Worm (Caenorhabditis elegans): ENCODE data around the gene bgnt-1.4.

Gene bgnt-1.4

DNA sequence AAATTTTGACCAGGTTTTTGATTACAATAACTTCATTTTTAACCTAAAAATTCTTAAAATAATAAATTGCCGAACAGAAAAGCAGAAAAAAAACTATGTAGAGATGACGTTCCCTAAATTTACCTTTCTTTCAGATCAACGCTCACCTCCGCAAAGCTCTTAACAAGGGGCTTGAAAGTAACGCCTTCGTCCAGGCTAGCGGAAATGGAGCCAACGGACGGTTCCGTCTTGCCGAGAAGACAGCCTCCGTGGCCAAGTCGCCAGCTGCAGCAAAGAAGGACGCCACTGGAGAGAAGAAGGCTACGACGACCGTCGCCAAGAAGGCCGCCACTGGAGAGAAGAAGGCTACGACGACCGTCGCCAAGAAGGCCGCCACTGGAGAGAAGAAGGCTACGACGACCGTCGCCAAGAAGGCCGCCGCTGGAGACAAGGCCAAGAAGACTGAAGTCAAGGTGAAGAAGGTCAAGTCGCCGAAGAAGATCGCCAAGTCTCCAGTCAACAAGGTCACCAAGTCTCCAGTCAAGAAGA is 6.0 kb upstream of the bgnt-1.4 start:
- TF ChIP-seq egl-43 (GFP tag; IDR thresholded peaks at IDR 0.05) (peak; percentile 8; the same call in 1 of the 2 replicates), set-16 (GFP tag; IDR thresholded peaks at IDR 0.05) (peak; percentile 91), lin-38 (GFP tag; IDR thresholded peaks at IDR 0.05) (0 out of 2 replicates have a peak, but pooled peaks have one; percentile 10), pha-4 (GFP tag; IDR thresholded peaks at IDR 0.05) (peak; percentile 16; the same call in 1 of the 2 replicates), pha-4 (tag; optimal IDR thresholded peaks at IDR 0.05) (no peak), mxl-2 (GFP tag; conservative IDR thresholded peaks at IDR 0.05) (no peak), dve-1 (tag; optimal IDR thresholded peaks at IDR 0.05; ENCODE audit: insufficient read depth) (no peak)

DNA sequence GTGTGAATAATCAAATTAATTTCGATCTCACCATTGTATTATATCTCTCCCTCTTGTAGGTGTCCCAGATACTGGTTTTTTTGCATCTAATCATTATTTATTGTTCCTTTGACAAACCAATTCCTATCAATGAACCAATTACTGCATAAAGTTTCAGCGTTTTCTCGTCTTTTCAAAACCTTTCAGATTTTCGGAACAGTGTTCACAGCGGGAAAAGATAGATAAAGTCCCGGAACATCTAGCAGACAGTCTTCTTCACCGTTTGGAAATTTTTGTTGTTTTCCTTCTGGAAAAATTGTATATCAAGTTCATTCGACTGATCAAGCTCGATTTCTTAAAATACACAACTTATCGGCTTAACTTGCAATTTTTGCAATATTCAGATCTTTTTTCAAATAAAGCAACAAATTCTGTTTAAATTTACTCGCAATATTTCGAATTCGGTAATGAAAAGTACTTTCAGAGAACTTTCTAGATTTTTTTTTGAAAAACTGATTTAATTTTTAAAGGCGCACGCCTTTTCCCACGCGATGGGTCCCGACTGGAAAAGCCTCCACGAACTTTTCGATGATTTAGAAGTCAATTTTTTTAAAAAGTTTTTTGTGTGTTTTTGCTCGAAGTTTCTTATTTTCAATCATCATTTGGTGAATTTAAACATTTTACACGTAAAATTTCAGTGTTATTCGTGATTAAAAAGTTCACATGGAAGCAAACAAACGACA is 5.3 kb upstream of the bgnt-1.4 start, which contains the start of gene pgl-3:
pgl-3 (plus strand) TSS at position 672 of the 722 bp plus-strand sequence.
- peak; percentile 67 for TF ChIP-seq F49E8.2 (tag; optimal IDR thresholded peaks at IDR 0.05; ENCODE audit: borderline replicate concordance)
- peak; percentile 6 for TF ChIP-seq unc-130 (GFP tag; optimal IDR thresholded peaks at IDR 0.05)
- no peak for TF ChIP-seq zag-1 (tag; optimal IDR thresholded peaks at IDR 0.05)
- 0 out of 2 replicates have a peak, but pooled peaks have one; percentile 48 for TF ChIP-seq dmd-8 (GFP tag; IDR thresholded peaks at IDR 0.05)

DNA sequence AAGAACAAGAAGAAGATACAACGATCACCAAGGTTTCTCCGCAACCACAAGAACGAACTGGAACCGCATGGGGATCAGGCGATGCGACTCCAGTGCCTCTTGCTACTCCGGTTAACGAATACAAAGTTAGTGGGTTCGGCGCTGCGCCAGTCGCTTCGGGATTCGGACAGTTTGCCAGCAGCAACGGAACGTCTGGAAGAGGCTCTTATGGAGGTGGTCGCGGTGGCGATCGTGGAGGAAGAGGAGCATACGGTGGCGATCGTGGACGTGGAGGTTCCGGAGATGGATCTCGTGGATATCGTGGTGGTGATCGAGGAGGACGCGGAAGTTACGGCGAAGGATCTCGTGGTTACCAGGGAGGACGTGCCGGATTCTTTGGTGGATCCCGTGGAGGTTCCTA is 2.8 kb upstream of the bgnt-1.4 start:
- TF ChIP-seq set-16 (GFP tag; IDR thresholded peaks at IDR 0.05) (peak; percentile 86), gei-8 (GFP tag; optimal IDR thresholded peaks at IDR 0.05) (no peak), dmd-8 (GFP tag; IDR thresholded peaks at IDR 0.05) (peak; percentile 51; the same call in 1 of the 2 replicates)

DNA sequence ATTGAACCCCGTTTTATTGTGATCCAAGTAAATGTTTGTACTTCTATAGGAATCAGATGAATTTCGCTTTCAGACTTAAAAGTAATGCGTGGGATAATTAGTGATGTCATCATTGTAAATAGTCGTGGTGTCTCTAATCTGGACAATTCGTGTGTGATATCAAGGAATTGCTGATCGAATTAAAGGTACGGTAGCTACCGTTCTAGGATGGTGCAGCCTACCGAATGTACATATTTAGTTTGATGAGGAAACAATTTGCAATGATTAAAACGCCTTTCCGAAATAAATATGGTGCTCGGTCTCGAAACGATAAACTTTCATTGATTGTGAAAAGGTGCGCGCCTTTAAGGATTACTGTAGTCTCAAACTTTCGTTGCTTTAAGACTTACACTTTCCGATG is 2.2 kb upstream of the bgnt-1.4 start:
- TF ChIP-seq lin-38 (GFP tag; IDR thresholded peaks at IDR 0.05) (peak; percentile 49; the same call in 1 of the 2 replicates), nhr-111 (GFP tag; optimal IDR thresholded peaks at IDR 0.05) (no peak)

DNA sequence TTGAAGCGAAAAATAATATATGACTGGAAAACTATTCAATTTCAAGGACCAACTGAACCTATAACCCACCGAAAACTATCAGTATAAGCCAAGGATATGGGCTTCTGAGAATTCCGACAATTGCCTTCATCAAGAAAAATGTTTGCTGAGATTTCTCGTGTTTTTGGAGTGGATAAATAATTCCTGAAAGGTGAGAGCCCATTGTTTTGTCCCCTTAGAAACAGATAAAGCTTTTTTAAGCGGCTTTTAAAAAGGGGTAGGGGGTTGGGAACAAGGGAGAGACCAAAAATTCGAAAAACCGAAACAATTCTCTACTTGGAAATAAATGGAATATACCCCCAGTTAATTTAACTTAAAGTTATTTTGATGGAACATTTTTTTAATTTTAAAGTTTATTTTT is 5.7 kb downstream of the bgnt-1.4 start, which contains the start of gene C18G1.8:
C18G1.8 (minus strand) TSS at position 101 of the 400 bp plus-strand sequence.
- no peak for TF ChIP-seq zip-2 (tag; optimal IDR thresholded peaks at IDR 0.05)
- no peak for TF ChIP-seq Y48G9A.11 (GFP tag; IDR thresholded peaks at IDR 0.05)
- no peak for TF ChIP-seq nhr-6 (tag; optimal IDR thresholded peaks at IDR 0.05)
- TF ChIP-seq unc-62 (GFP tag; optimal IDR thresholded peaks at IDR 0.05 in 1 of 2): no peak
- no peak for TF ChIP-seq unc-62 (tag; optimal IDR thresholded peaks at IDR 0.05)
- TF ChIP-seq R02D3.7 (tag; optimal IDR thresholded peaks at IDR 0.05): no peak
- TF ChIP-seq Y105C5A.15 (GFP tag; IDR thresholded peaks at IDR 0.05): no peak
- TF ChIP-seq nhr-76 (tag; optimal IDR thresholded peaks at IDR 0.05): no peak
- TF ChIP-seq ZK337.2 (GFP tag; IDR thresholded peaks at IDR 0.05): no peak
- TF ChIP-seq dpl-1 (GFP tag; optimal IDR thresholded peaks at IDR 0.05): no peak
- TF ChIP-seq jun-1 (tag; optimal IDR thresholded peaks at IDR 0.05): no peak
- TF ChIP-seq nhr-28 (tag; optimal IDR thresholded peaks at IDR 0.05): no peak
- TF ChIP-seq T20F7.1 (GFP tag; optimal IDR thresholded peaks at IDR 0.05): no peak
- no peak for TF ChIP-seq D1046.2 (GFP tag; IDR thresholded peaks at IDR 0.05)
- TF ChIP-seq nhr-102 (tag; optimal IDR thresholded peaks at IDR 0.05): no peak
- no peak for TF ChIP-seq attf-4 (tag; optimal IDR thresholded peaks at IDR 0.05)
- no peak for TF ChIP-seq mes-2 (tag; optimal IDR thresholded peaks at IDR 0.05; ENCODE audit: poor library complexity, severe bottlenecking)
- TF ChIP-seq nhr-10 (tag; optimal IDR thresholded peaks at IDR 0.05): no peak
- TF ChIP-seq daf-16 (GFP tag; optimal IDR thresholded peaks at IDR 0.05): no peak
- TF ChIP-seq daf-16 (tag; optimal IDR thresholded peaks at IDR 0.05): no peak
- no peak for TF ChIP-seq ceh-82 (tag; optimal IDR thresholded peaks at IDR 0.05)

Data from whole organism, L4 larva.